Worm (Caenorhabditis elegans) whole organism, L4/young adult: ENCODE data around the gene Y97E10AR.2.

ENCODE experiments used
- W03F9.2 ChIP-seq: fragments of 150-350 bp; optimal IDR thresholded peaks from 2 replicates; lab custom pipeline; 2014; ENCODE audit warnings: missing biosample characterization, missing genetic modification characterization
- dao-5 ChIP-seq: sonication (generic microtip); optimal IDR thresholded peaks from 2 replicates; lab custom pipeline; 2016; ENCODE audit warnings: missing genotype, missing genetic modification characterization, moderate library complexity, missing compliant biosample characterization

- no peak for TF ChIP-seq W03F9.2 (tag; lab: Kevin White, UChicago)
- TF ChIP-seq dao-5 (tag; lab: Kevin White, UChicago): no peak
Observed at ce11 chrV:7971376-7971775, 24.6 kb upstream of the Y97E10AR.2 start.
